Fruit fly (Drosophila melanogaster) whole organism, prepupa: ENCODE data around the gene CG13014.
A peak's percentile ranks its signal among the peaks of the same experiment; 100 is the strongest.

ENCODE experiments used
- CG10669 ChIP-seq: fragments of 200-800 bp; sonication (Bioruptor generic); optimal IDR thresholded peaks from 3 replicates; lab custom pipeline; 2018; ENCODE audit warnings: missing biosample characterization, mild to moderate bottlenecking, missing genetic modification characterization, moderate library complexity
- CG11902 ChIP-seq: fragments of 200-800 bp; sonication (Bioruptor generic); optimal IDR thresholded peaks from 3 replicates; lab custom pipeline; 2016; ENCODE audit warnings: missing biosample characterization, missing genetic modification characterization
- CG1621 ChIP-seq: fragments of 200-800 bp; sonication (Bioruptor generic); optimal IDR thresholded peaks from 3 replicates; lab custom pipeline; 2018; ENCODE audit warnings: missing biosample characterization, mild to moderate bottlenecking, missing genetic modification characterization
- CG16779 ChIP-seq: fragments of 200-800 bp; sonication (Bioruptor generic); optimal IDR thresholded peaks from 3 replicates; lab custom pipeline; 2017; ENCODE audit warnings: missing biosample characterization, mild to moderate bottlenecking, missing genetic modification characterization
- CG6163 ChIP-seq: fragments of 200-800 bp; sonication (Bioruptor generic); IDR thresholded peaks from 3 replicates; pipeline ENCODE4 v1.3.6; 2022; ENCODE audit warnings: missing biosample characterization, missing genetic modification characterization
- CG6276 ChIP-seq: fragments of 200-800 bp; sonication (Bioruptor generic); optimal IDR thresholded peaks from 2 replicates; lab custom pipeline; 2017; ENCODE audit warnings: missing biosample characterization, mild to moderate bottlenecking, missing genetic modification characterization
- CG6808 ChIP-seq: fragments of 200-800 bp; sonication (Bioruptor generic); optimal IDR thresholded peaks from 3 replicates; lab custom pipeline; 2017; ENCODE audit warnings: missing biosample characterization, missing genetic modification characterization, mild to moderate bottlenecking, moderate library complexity, missing genetic modification reagents
- CG8119 ChIP-seq: fragments of 200-800 bp; sonication (Bioruptor generic); IDR thresholded peaks from 3 replicates; pipeline ENCODE4 v1.3.6; 2022; ENCODE audit warnings: missing biosample characterization, missing genetic modification characterization
- CG8319 ChIP-seq: fragments of 200-800 bp; sonication (Bioruptor generic); optimal IDR thresholded peaks from 3 replicates; lab custom pipeline; 2016; ENCODE audit warnings: missing biosample characterization, missing genetic modification characterization
- CG9139 ChIP-seq: fragments of 200-800 bp; sonication (Bioruptor generic); optimal IDR thresholded peaks from 3 replicates; lab custom pipeline; 2017; ENCODE audit warnings: missing biosample characterization, mild to moderate bottlenecking, missing genetic modification characterization
- Eip75B ChIP-seq: fragments of 200-800 bp; sonication (Bioruptor generic); optimal IDR thresholded peaks from 3 replicates; lab custom pipeline; 2016; ENCODE audit warnings: missing biosample characterization, missing genetic modification characterization
- Eip78C ChIP-seq: fragments of 200-800 bp; sonication (Bioruptor generic); peaks from one replicate; lab custom pipeline; 2016; ENCODE audit warnings: missing biosample characterization, missing genetic modification characterization
- Eip93F ChIP-seq: fragments of 200-800 bp; sonication (Bioruptor generic); optimal IDR thresholded peaks from 2 replicates; lab custom pipeline; 2016; ENCODE audit warnings: missing biosample characterization, mild to moderate bottlenecking, missing genetic modification characterization
- Ets96B ChIP-seq: fragments of 200-800 bp; optimal IDR thresholded peaks from 2 replicates; lab custom pipeline; 2019; ENCODE audit warnings: missing biosample characterization, mild to moderate bottlenecking, missing genetic modification characterization, moderate library complexity
- Hr38 ChIP-seq: sonication (Bioruptor generic); optimal IDR thresholded peaks from 2 replicates; lab custom pipeline; 2016; ENCODE audit warnings: missing biosample characterization, missing genetic modification characterization
- Lpt ChIP-seq: fragments of 200-800 bp; sonication (Bioruptor generic); optimal IDR thresholded peaks from 3 replicates; lab custom pipeline; 2016; ENCODE audit warnings: missing biosample characterization, missing genetic modification characterization
- Met ChIP-seq: fragments of 200-800 bp; sonication (Bioruptor generic); optimal IDR thresholded peaks from 3 replicates; lab custom pipeline; 2016; ENCODE audit warnings: missing biosample characterization, missing genetic modification characterization
- OdsH ChIP-seq: fragments of 200-800 bp; sonication (Bioruptor generic); optimal IDR thresholded peaks from 3 replicates; lab custom pipeline; 2016; ENCODE audit warnings: missing biosample characterization, missing genetic modification characterization
- Smox ChIP-seq: fragments of 200-800 bp; sonication (Bioruptor generic); optimal IDR thresholded peaks from 3 replicates; lab custom pipeline; 2016; ENCODE audit warnings: missing biosample characterization, missing genetic modification characterization
- Sox102F ChIP-seq: fragments of 200-800 bp; sonication (Bioruptor generic); optimal IDR thresholded peaks from 2 replicates; lab custom pipeline; 2016; ENCODE audit warnings: missing biosample characterization, mild to moderate bottlenecking, missing genetic modification characterization
- Sox14 ChIP-seq: fragments of 200-800 bp; sonication (Bioruptor generic); optimal IDR thresholded peaks from 3 replicates; lab custom pipeline; 2016; ENCODE audit warnings: missing biosample characterization, missing genetic modification characterization
- achi ChIP-seq: fragments of 200-800 bp; sonication (Bioruptor generic); optimal IDR thresholded peaks from 3 replicates; lab custom pipeline; 2016; ENCODE audit warnings: missing biosample characterization, missing genetic modification characterization
- dsx ChIP-seq: fragments of 200-800 bp; optimal IDR thresholded peaks from 3 replicates; lab custom pipeline; 2019; ENCODE audit warnings: missing biosample characterization, mild to moderate bottlenecking, missing genetic modification characterization, moderate library complexity; ENCODE audit not compliant: poor library complexity, severe bottlenecking
- esn ChIP-seq: fragments of 200-800 bp; sonication (Bioruptor generic); optimal IDR thresholded peaks from 2 replicates; lab custom pipeline; 2016; ENCODE audit warnings: missing biosample characterization, mild to moderate bottlenecking, missing genetic modification characterization, moderate library complexity
- fd59A ChIP-seq: fragments of 200-800 bp; sonication (Bioruptor generic); optimal IDR thresholded peaks from 2 replicates; lab custom pipeline; 2017; ENCODE audit warnings: missing biosample characterization, mild to moderate bottlenecking, missing genetic modification characterization, missing genetic modification reagents
- fkh ChIP-seq: fragments of 200-800 bp; sonication (Bioruptor generic); optimal IDR thresholded peaks from 3 replicates; lab custom pipeline; 2017; ENCODE audit warnings: missing biosample characterization, mild to moderate bottlenecking, missing genetic modification characterization, moderate library complexity
- lz ChIP-seq: fragments of 200-800 bp; sonication (Bioruptor generic); optimal IDR thresholded peaks from 3 replicates; lab custom pipeline; 2016; ENCODE audit warnings: missing biosample characterization, missing genetic modification characterization
- net ChIP-seq: fragments of 200-800 bp; sonication (Bioruptor generic); optimal IDR thresholded peaks from 3 replicates; lab custom pipeline; 2016; ENCODE audit warnings: missing biosample characterization, missing genetic modification characterization
- salr ChIP-seq, 2 experiments: fragments of 200-800 bp; sonication (Bioruptor generic); optimal IDR thresholded peaks; 3 replicates each; lab custom pipeline; 2016 to 2018; ENCODE audit warnings: missing biosample characterization in 2 of 2, missing genetic modification characterization in 2 of 2, mild to moderate bottlenecking in 1 of 2
- spab ChIP-seq: fragments of 200-800 bp; sonication (Bioruptor generic); optimal IDR thresholded peaks from 2 replicates; lab custom pipeline; 2017; ENCODE audit warnings: missing biosample characterization, mild to moderate bottlenecking, missing genetic modification characterization, missing genetic modification reagents
- ss ChIP-seq, 2 experiments: fragments of 200-800 bp; sonication (Bioruptor generic); optimal IDR thresholded peaks; 2 replicates in 1 of 2; 3 replicates in 1 of 2; lab custom pipeline; 2017 to 2018; ENCODE audit warnings: mild to moderate bottlenecking in 2 of 2, missing biosample characterization in 2 of 2, missing genetic modification characterization in 2 of 2, moderate library complexity in 1 of 2
- topi ChIP-seq: fragments of 200-800 bp; sonication (Bioruptor generic); optimal IDR thresholded peaks from 3 replicates; lab custom pipeline; 2016; ENCODE audit warnings: missing biosample characterization, missing genetic modification characterization

The CG13014 gene

dm6 chrX:16585569-16585968 lies 2.1 kb upstream of the CG13014 start (continued):
- TF ChIP-seq CG8319 (GFP tag; lab: Kevin White, UChicago) (no peak), CG1621 (no peak), lz (GFP tag; lab: Kevin White, UChicago) (peak; percentile 17), Eip75B (GFP tag; lab: Kevin White, UChicago) (peak; percentile 38), OdsH (GFP tag; lab: Kevin White, UChicago) (no peak), Smox (GFP tag; lab: Kevin White, UChicago) (peak; percentile 6), Sox102F (GFP tag; lab: Kevin White, UChicago) (no peak), Hr38 (GFP tag; lab: Kevin White, UChicago) (no peak), fkh (no peak), CG6163 (GFP tag; lab: Robert Waterston, UW) (peak; percentile 13; the same call in 1 of the 3 replicates), CG11902 (GFP tag; lab: Kevin White, UChicago) (no peak), Ets96B (tag; lab: Kevin White, UChicago) (peak; percentile 36)
- TF ChIP-seq, all 60 proteins: peak for 23

DNA sequence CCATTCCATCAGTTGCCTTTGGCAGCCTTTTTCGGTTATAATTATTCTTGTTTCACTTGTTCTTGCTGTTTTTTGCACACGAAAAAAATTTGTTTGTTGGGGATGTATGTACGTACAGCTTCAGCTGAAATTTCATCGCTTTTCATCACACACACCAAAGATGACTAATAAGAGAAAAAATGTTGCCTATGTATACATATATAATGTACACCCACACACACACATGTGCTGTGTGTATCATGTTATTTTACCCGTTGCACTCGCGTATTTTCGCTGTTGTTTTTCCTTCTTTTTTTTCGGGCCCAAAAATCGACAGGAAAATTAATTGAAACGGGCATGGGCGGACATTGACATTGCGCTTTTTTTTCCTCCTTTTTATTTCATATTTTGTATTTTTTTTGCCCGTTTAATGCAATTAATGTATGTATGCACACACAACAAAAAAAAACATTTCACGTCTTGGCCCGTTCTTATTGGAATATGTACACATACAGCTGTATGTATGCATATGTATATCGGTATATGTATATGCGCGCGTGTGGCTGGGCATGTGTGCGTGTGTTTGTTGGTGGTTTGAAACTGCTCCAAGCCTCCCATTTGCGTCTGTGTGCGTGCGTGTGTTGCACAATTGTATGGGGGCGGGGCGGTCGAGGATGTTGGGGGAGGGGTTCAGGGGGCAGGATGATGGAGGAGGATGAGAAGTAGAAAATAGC lies 1.3 kb upstream of the CG13014 start:
- TF ChIP-seq CG8119 = no peak
- peak; percentile 32 for TF ChIP-seq spab (GFP tag; lab: Kevin White, UChicago)
- peak; percentile 1 for TF ChIP-seq Sox14 (GFP tag; lab: Kevin White, UChicago)
- TF ChIP-seq net = peak; percentile 24
- TF ChIP-seq Eip78C (GFP tag; lab: Kevin White, UChicago) = peak; percentile 82
- no peak for TF ChIP-seq Lpt (GFP tag; lab: Kevin White, UChicago)
- TF ChIP-seq CG6276 = peak; percentile 32
- TF ChIP-seq Eip75B (GFP tag; lab: Kevin White, UChicago) = peak; percentile 21
- peak; percentile 25 for TF ChIP-seq CG16779 (tag; lab: Kevin White, UChicago)
- TF ChIP-seq achi = no peak
- peak; percentile 33 for TF ChIP-seq CG6808
- peak; percentile 30 to 65 for TF ChIP-seq ss (GFP tag; optimal IDR thresholded peaks at IDR 0.05; lab: Kevin White, UChicago)
- peak; percentile 13 for TF ChIP-seq fd59A (GFP tag; lab: Kevin White, UChicago)
- TF ChIP-seq CG10669 (GFP tag; lab: Kevin White, UChicago) = peak; percentile 19
- TF ChIP-seq Smox (GFP tag; lab: Kevin White, UChicago) = no peak
- TF ChIP-seq CG9139 (GFP tag; lab: Kevin White, UChicago) = peak; percentile 30
- TF ChIP-seq, all 60 proteins: peak for 12

dm6 chrX:16587021-16587667 lies 529 bp upstream of the CG13014 start, which contains the start of gene CanA-14F:
CanA-14F (minus strand) TSS chrX:16587172.
- TF ChIP-seq salr (GFP tag; optimal IDR thresholded peaks at IDR 0.05; lab: Kevin White, UChicago) (no peak), dsx (GFP tag; lab: Kevin White, UChicago) (no peak), CG6276 (no peak), topi (no peak), Eip78C (GFP tag; lab: Kevin White, UChicago) (peak; percentile 53), CG1621 (peak; percentile 17), Met (GFP tag; lab: Kevin White, UChicago) (no peak), Sox102F (GFP tag; lab: Kevin White, UChicago) (no peak), achi (no peak)

DNA sequence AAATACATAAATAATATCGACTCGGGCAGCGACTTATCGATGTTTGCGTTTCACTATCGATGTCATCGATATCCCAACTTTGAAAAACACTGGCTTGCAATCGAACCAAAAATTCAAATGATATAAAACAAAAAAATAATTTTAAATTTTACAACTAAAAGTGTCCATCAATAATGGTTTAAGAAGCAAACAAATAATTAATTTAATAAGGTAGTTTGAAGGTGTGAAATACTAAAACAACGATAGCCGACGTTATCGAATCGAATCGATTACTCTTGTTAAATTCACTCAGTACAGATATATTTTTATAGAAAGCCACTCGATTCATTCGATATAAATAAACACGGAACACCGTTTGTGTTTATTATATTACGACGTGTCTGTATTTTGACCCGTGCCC lies 5.7 kb downstream of the CG13014 start, which contains the start of the genes SMC3 and Ubc7:
SMC3 (minus strand) TSS at position 22 of the 400 bp plus-strand sequence.
Ubc7 (plus strand) TSS at position 260 of the 400 bp plus-strand sequence.
- TF ChIP-seq fkh = peak; percentile 58
- peak; percentile 33 for TF ChIP-seq Eip93F (GFP tag; lab: Kevin White, UChicago)
- no peak for TF ChIP-seq achi
- TF ChIP-seq esn (GFP tag; lab: Kevin White, UChicago) = peak; percentile 7
